Worm (Caenorhabditis elegans) whole organism, L3 larva: ENCODE data around the gene sams-3.

Experiments used
- R02D3.7 ChIP-seq: fragments of 150-350 bp; optimal IDR thresholded peaks from 2 replicates; lab custom pipeline; 2014; ENCODE audit warnings: missing biosample characterization, missing genetic modification characterization
- ZK546.5 ChIP-seq: sonication (generic microtip); optimal IDR thresholded peaks from 2 replicates; lab custom pipeline; 2017; ENCODE audit warnings: missing biosample characterization, missing genetic modification characterization
- aly-2 ChIP-seq: fragments of 150-350 bp; optimal IDR thresholded peaks from 2 replicates; lab custom pipeline; 2014; ENCODE audit warnings: missing biosample characterization, missing genetic modification characterization
- ama-1 ChIP-seq: fragments of 150-350 bp; optimal IDR thresholded peaks from 2 replicates; lab custom pipeline; 2018
- ceh-16 ChIP-seq: sonication (generic microtip); optimal IDR thresholded peaks from 2 replicates; lab custom pipeline; 2017; ENCODE audit warnings: missing biosample characterization, missing genetic modification characterization
- ceh-28 ChIP-seq: fragments of 150-350 bp; optimal IDR thresholded peaks from 2 replicates; lab custom pipeline; 2014; ENCODE audit warnings: missing biosample characterization, missing genetic modification reagents, missing genetic modification characterization
- ceh-9 ChIP-seq: sonication (generic microtip); optimal IDR thresholded peaks from 2 replicates; lab custom pipeline; 2018; ENCODE audit warnings: missing biosample characterization, missing genetic modification characterization
- daf-12 ChIP-seq: fragments of 150-350 bp; optimal IDR thresholded peaks from 2 replicates; lab custom pipeline; 2014; ENCODE audit warnings: missing biosample characterization, missing genetic modification reagents, missing genetic modification characterization
- egl-27 ChIP-seq: sonication (generic microtip); optimal IDR thresholded peaks from 4 replicates; lab custom pipeline; 2017; ENCODE audit warnings: missing biosample characterization, missing genetic modification reagents, missing genetic modification characterization
- egl-5 ChIP-seq: fragments of 150-350 bp; optimal IDR thresholded peaks from 2 replicates; lab custom pipeline; 2017; ENCODE audit warnings: missing biosample characterization, missing genetic modification reagents, missing genetic modification characterization, inconsistent platforms
- elt-1 ChIP-seq: fragments of 150-350 bp; optimal IDR thresholded peaks from 2 replicates; lab custom pipeline; 2014; ENCODE audit warnings: missing biosample characterization, missing genetic modification characterization
- elt-2 ChIP-seq: sonication (generic microtip); optimal IDR thresholded peaks from 2 replicates; lab custom pipeline; 2016; ENCODE audit warnings: missing genetic modification reagents, mild to moderate bottlenecking, missing genetic modification characterization, missing compliant biosample characterization
- elt-3 ChIP-seq, 3 experiments: fragments of 150-350 bp in 1 of 3; sonication (generic microtip) in 2 of 3; optimal IDR thresholded peaks; 2 replicates in 2 of 3; 4 replicates in 1 of 3; lab custom pipeline; 2014 to 2017; ENCODE audit warnings: missing biosample characterization in 3 of 3, missing genetic modification characterization in 3 of 3
- eor-1 ChIP-seq, 2 experiments: fragments of 150-350 bp; optimal IDR thresholded peaks; 2 replicates each; lab custom pipeline; 2014 to 2018; ENCODE audit warnings: missing biosample characterization in 2 of 2, missing genetic modification characterization in 2 of 2
- fkh-10 ChIP-seq: sonication (generic microtip); optimal IDR thresholded peaks from 2 replicates; lab custom pipeline; 2017; ENCODE audit warnings: missing biosample characterization, missing genetic modification reagents, missing genetic modification characterization
- fkh-2 ChIP-seq: fragments of 150-350 bp; optimal IDR thresholded peaks from 2 replicates; lab custom pipeline; 2014; ENCODE audit warnings: missing biosample characterization, missing genetic modification reagents, missing genetic modification characterization
- fos-1 ChIP-seq: fragments of 150-350 bp; optimal IDR thresholded peaks from 2 replicates; lab custom pipeline; 2014; ENCODE audit warnings: missing biosample characterization, missing genetic modification characterization
- hmg-11 ChIP-seq: sonication (generic microtip); optimal IDR thresholded peaks from 2 replicates; lab custom pipeline; 2016; ENCODE audit warnings: missing genetic modification characterization, missing compliant biosample characterization
- jun-1 ChIP-seq: fragments of 150-350 bp; optimal IDR thresholded peaks from 2 replicates; lab custom pipeline; 2014; ENCODE audit warnings: missing biosample characterization, missing genetic modification reagents, missing genetic modification characterization
- lin-15B ChIP-seq: fragments of 150-350 bp; optimal IDR thresholded peaks from 2 replicates; lab custom pipeline; 2014; ENCODE audit warnings: missing biosample characterization, missing genetic modification characterization
- lin-39 ChIP-seq: fragments of 150-350 bp; optimal IDR thresholded peaks from 2 replicates; lab custom pipeline; 2018; ENCODE audit warnings: missing biosample characterization, missing genetic modification reagents, missing genetic modification characterization
- lsy-12 ChIP-seq: sonication (generic microtip); optimal IDR thresholded peaks from 2 replicates; lab custom pipeline; 2016; ENCODE audit warnings: mild to moderate bottlenecking, missing genetic modification characterization, missing compliant biosample characterization
- mdl-1 ChIP-seq: fragments of 150-350 bp; optimal IDR thresholded peaks from 2 replicates; lab custom pipeline; 2014; ENCODE audit warnings: missing biosample characterization, missing genetic modification characterization
- mml-1 ChIP-seq: fragments of 150-350 bp; sonication (generic microtip); optimal IDR thresholded peaks from 3 replicates; lab custom pipeline; 2014; ENCODE audit warnings: missing biosample characterization, missing genetic modification characterization
- nfya-1 ChIP-seq: sonication (generic microtip); optimal IDR thresholded peaks from 2 replicates; lab custom pipeline; 2017; ENCODE audit warnings: missing genetic modification characterization, mild to moderate bottlenecking, missing compliant biosample characterization, antibody characterized with exemption, moderate library complexity; ENCODE audit not compliant: insufficient read depth
- nhr-11 ChIP-seq: fragments of 150-350 bp; optimal IDR thresholded peaks from 2 replicates; lab custom pipeline; 2014; ENCODE audit warnings: missing biosample characterization, missing genetic modification characterization
- nhr-12 ChIP-seq: fragments of 150-350 bp; optimal IDR thresholded peaks from 2 replicates; lab custom pipeline; 2014; ENCODE audit warnings: missing biosample characterization, missing genetic modification characterization
- nhr-23 ChIP-seq: fragments of 150-350 bp; optimal IDR thresholded peaks from 2 replicates; lab custom pipeline; 2014; ENCODE audit warnings: missing biosample characterization, missing genetic modification reagents, missing genetic modification characterization
- nhr-237 ChIP-seq: fragments of 150-350 bp; optimal IDR thresholded peaks from 2 replicates; lab custom pipeline; 2014; ENCODE audit warnings: missing biosample characterization, missing genetic modification characterization
- nhr-25 ChIP-seq: sonication (generic microtip); optimal IDR thresholded peaks from 2 replicates; lab custom pipeline; 2017; ENCODE audit warnings: missing biosample characterization, missing genetic modification characterization
- nhr-28 ChIP-seq: fragments of 150-350 bp; optimal IDR thresholded peaks from 2 replicates; lab custom pipeline; 2014; ENCODE audit warnings: missing biosample characterization, missing genetic modification characterization
- nhr-67 ChIP-seq: fragments of 150-350 bp; optimal IDR thresholded peaks from 2 replicates; lab custom pipeline; 2014; ENCODE audit warnings: missing biosample characterization, missing genetic modification characterization
- nhr-77 ChIP-seq: fragments of 150-350 bp; optimal IDR thresholded peaks from 2 replicates; lab custom pipeline; 2014; ENCODE audit warnings: missing biosample characterization, missing genetic modification characterization
- pha-4 ChIP-seq: fragments of 150-350 bp; optimal IDR thresholded peaks from 2 replicates; lab custom pipeline; 2014; ENCODE audit warnings: missing biosample characterization, missing genetic modification reagents, missing genetic modification characterization
- pqm-1 ChIP-seq: fragments of 150-350 bp; optimal IDR thresholded peaks from 2 replicates; lab custom pipeline; 2017; ENCODE audit warnings: missing biosample characterization, missing genetic modification characterization, inconsistent platforms
- sea-2 ChIP-seq: fragments of 150-350 bp; sonication (generic microtip); optimal IDR thresholded peaks from 4 replicates; lab custom pipeline; 2014; ENCODE audit warnings: missing biosample characterization, missing genetic modification reagents, missing genetic modification characterization
- skn-1 ChIP-seq: fragments of 150-350 bp; optimal IDR thresholded peaks from 2 replicates; lab custom pipeline; 2014; ENCODE audit warnings: missing biosample characterization, missing genetic modification characterization
- snpc-4 ChIP-seq: fragments of 150-350 bp; optimal IDR thresholded peaks from 2 replicates; lab custom pipeline; 2014; ENCODE audit warnings: missing biosample characterization, missing genetic modification characterization
- tbx-2 ChIP-seq: sonication (generic microtip); optimal IDR thresholded peaks from 2 replicates; lab custom pipeline; 2016; ENCODE audit warnings: mild to moderate bottlenecking, missing genetic modification characterization, missing compliant biosample characterization
- unc-39 ChIP-seq: sonication (generic microtip); optimal IDR thresholded peaks from 4 replicates; lab custom pipeline; 2017; ENCODE audit warnings: missing biosample characterization, missing genetic modification characterization
- zag-1 ChIP-seq: fragments of 150-350 bp; optimal IDR thresholded peaks from 2 replicates; lab custom pipeline; 2014; ENCODE audit warnings: missing biosample characterization, missing genetic modification characterization
- ztf-4 ChIP-seq: fragments of 150-350 bp; optimal IDR thresholded peaks from 2 replicates; lab custom pipeline; 2014; ENCODE audit warnings: missing biosample characterization, missing genetic modification characterization

sams-3 gene

ce11 chrIV:5847986-5848707 is at the start of gene sams-3:
TSS of gene sams-3 (plus strand) at chrIV:5848657.
- TF ChIP-seq lsy-12 (tag; lab: Kevin White, UChicago) = no peak
- TF ChIP-seq fkh-10 (GFP tag; lab: Kevin White, UChicago) = no peak
- peak; percentile 83 for TF ChIP-seq hmg-11 (tag; lab: Kevin White, UChicago)
- TF ChIP-seq pha-4 (tag; lab: Kevin White, UChicago) = peak; percentile 5
- peak; percentile 77 for TF ChIP-seq tbx-2 (tag; lab: Kevin White, UChicago)
- TF ChIP-seq elt-2 (tag; lab: Kevin White, UChicago) = peak; percentile 3
- TF ChIP-seq unc-39 (tag; lab: Kevin White, UChicago) = no peak
- TF ChIP-seq snpc-4 (tag; lab: Kevin White, UChicago) = no peak
- no peak for TF ChIP-seq lin-39 (tag; lab: Kevin White, UChicago)
- TF ChIP-seq nhr-77 = no peak
- TF ChIP-seq daf-12 (tag; lab: Kevin White, UChicago) = no peak
- no peak for TF ChIP-seq pqm-1
- no peak for TF ChIP-seq ceh-28
- no peak for TF ChIP-seq nhr-12 (tag; lab: Kevin White, UChicago)
- peak; percentile 54 for TF ChIP-seq nfya-1 (tag; lab: Kevin White, UChicago)
- TF ChIP-seq mdl-1 (tag; lab: Kevin White, UChicago) = no peak

- TF ChIP-seq elt-1 (no peak), ceh-9 (tag; lab: Kevin White, UChicago) (no peak), skn-1 (tag; lab: Kevin White, UChicago) (no peak)
Observed at ce11 chrIV:5799577-5799976, 48.9 kb upstream of the sams-3 start.

DNA sequence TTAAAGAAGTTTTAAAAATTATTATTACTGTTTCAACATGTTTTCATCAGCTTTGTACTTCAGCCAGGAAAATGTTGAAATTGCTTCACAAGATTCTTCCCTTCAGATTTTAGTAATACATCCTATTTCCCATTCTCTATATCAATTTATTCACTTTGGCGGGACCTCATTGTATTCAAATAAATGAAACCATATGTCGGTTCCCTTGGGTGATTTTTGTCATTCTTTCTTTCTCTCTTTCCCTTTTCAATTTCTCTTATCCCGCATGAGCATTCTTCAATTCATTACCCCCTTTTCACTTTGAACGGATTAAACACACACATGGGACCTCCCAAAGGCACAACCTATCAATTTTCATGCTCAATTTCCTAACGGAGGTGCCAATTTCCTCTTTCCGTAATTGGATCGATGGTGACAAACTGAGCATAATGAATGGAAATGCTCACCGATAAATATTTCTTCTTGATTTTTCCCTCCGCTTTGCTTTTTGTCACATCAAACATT is 44.9 kb upstream of the sams-3 start:
- no peak for TF ChIP-seq pha-4 (tag; lab: Kevin White, UChicago)
- TF ChIP-seq elt-2 (tag; lab: Kevin White, UChicago) = no peak
- no peak for TF ChIP-seq nfya-1 (tag; lab: Kevin White, UChicago)
- no peak for TF ChIP-seq fos-1 (tag; lab: Kevin White, UChicago)
- no peak for TF ChIP-seq ztf-4 (tag; lab: Kevin White, UChicago)
- TF ChIP-seq pqm-1 = no peak
- no peak for TF ChIP-seq tbx-2 (tag; lab: Kevin White, UChicago)
- no peak for TF ChIP-seq nhr-23 (tag; lab: Kevin White, UChicago)
- TF ChIP-seq lin-15B (tag; lab: Kevin White, UChicago) = no peak
- TF ChIP-seq ceh-9 (tag; lab: Kevin White, UChicago) = no peak
- no peak for TF ChIP-seq ama-1
- no peak for TF ChIP-seq jun-1
- no peak for TF ChIP-seq zag-1 (tag; lab: Kevin White, UChicago)
- TF ChIP-seq daf-12 (tag; lab: Kevin White, UChicago) = no peak
- no peak for TF ChIP-seq R02D3.7
- TF ChIP-seq elt-1 = no peak
- TF ChIP-seq nhr-237 = no peak
- TF ChIP-seq aly-2 (tag; lab: Kevin White, UChicago) = no peak
- no peak for TF ChIP-seq mml-1 (tag; lab: Kevin White, UChicago)
- TF ChIP-seq egl-27 (tag; lab: Kevin White, UChicago) = no peak

ce11 chrIV:5805477-5805876 is 43.0 kb upstream of the sams-3 start:
- TF ChIP-seq elt-3 (tag; optimal IDR thresholded peaks at IDR 0.05; lab: Kevin White, UChicago) (no peak), nhr-23 (tag; lab: Kevin White, UChicago) (no peak), hmg-11 (tag; lab: Kevin White, UChicago) (peak; percentile 67), fkh-2 (no peak), ztf-4 (tag; lab: Kevin White, UChicago) (no peak), pqm-1 (no peak), mdl-1 (tag; lab: Kevin White, UChicago) (no peak), elt-1 (no peak), lin-15B (tag; lab: Kevin White, UChicago) (peak; percentile 18), lin-39 (tag; lab: Kevin White, UChicago) (peak; percentile 63), zag-1 (tag; lab: Kevin White, UChicago) (no peak), nhr-25 (no peak), snpc-4 (tag; lab: Kevin White, UChicago) (no peak), eor-1 (tag; optimal IDR thresholded peaks at IDR 0.05; lab: Kevin White, UChicago) (no peak), nhr-237 (no peak), nhr-11 (tag; lab: Kevin White, UChicago) (no peak), fos-1 (tag; lab: Kevin White, UChicago) (no peak), pha-4 (tag; lab: Kevin White, UChicago) (peak; percentile 30), nhr-67 (no peak), ama-1 (no peak), mml-1 (tag; lab: Kevin White, UChicago) (no peak), ceh-28 (peak; percentile 32), ZK546.5 (tag; lab: Kevin White, UChicago) (no peak), sea-2 (GFP tag; lab: Kevin White, UChicago) (no peak), lsy-12 (tag; lab: Kevin White, UChicago) (peak; percentile 63), ceh-9 (tag; lab: Kevin White, UChicago) (no peak), unc-39 (tag; lab: Kevin White, UChicago) (no peak), nhr-28 (tag; lab: Kevin White, UChicago) (no peak), nfya-1 (tag; lab: Kevin White, UChicago) (peak; percentile 95), nhr-12 (tag; lab: Kevin White, UChicago) (no peak), egl-5 (no peak), R02D3.7 (no peak), nhr-77 (no peak), tbx-2 (tag; lab: Kevin White, UChicago) (no peak), ceh-16 (tag; lab: Kevin White, UChicago) (no peak)
